Fruit fly (Drosophila melanogaster): ENCODE measurements around the gene Nipsnap.
A peak's percentile ranks its signal among the peaks of the same experiment; 100 is the strongest.

Gene Nipsnap

DNA sequence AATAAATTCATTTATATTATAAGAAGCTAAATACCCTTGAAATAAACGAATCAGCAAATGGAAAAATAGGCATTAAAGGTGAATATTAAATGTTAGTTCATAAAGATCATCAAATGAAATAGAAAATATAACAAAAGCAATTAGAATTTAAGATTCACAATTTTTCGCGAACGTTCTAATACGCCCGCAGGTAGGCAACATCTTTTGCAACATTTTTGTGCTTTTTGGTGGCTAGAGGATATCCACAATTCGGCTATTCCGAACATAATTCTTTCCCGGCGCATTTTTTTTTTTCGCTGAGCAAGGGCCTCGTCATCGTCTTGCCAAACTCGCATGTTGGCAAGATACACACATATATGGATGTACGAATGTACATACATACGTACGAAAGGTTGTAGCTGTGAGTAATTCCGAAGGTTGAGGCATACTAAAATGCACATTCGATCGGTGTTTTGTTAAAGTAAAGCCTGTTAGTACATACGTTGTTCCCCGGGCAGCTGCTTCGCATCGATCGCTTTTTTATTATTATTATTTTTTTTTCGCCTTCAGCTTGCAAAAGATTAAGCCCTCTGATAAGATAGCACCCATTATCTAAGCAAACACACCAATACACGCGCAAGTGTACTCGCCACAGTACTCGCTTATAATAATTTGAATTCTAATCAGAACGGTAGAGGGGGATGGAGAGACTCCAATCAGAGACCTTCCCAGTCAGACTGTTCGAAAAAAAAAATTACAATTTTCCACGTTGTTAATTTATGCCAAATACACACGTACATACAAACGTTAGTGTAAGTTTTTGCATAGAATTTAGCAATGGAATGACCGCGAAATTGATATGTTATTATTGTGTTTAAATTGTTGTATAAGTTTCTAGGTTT is 29.2 kb upstream of the Nipsnap start (continued):
- TF ChIP-seq sima (GFP tag; optimal IDR thresholded peaks at IDR 0.05) (no peak), Aef1 (GFP tag; IDR thresholded peaks at IDR 0.05) (peak; percentile 41; the same call in 2 of the 3 replicates), grau (tag; optimal IDR thresholded peaks at IDR 0.05) (peak; percentile 45), sob (GFP tag; IDR thresholded peaks at IDR 0.05) (0 out of 2 replicates have a peak, but pooled peaks have one; percentile 31), zfh2 (GFP tag; optimal IDR thresholded peaks at IDR 0.05) (peak; percentile 38), GATAe (GFP tag; conservative IDR thresholded peaks at IDR 0.05) (peak; percentile 24; the same call in 1 of the 2 replicates), pan (optimal IDR thresholded peaks at IDR 0.05) (no peak), pan (GFP tag; optimal IDR thresholded peaks at IDR 0.05 in 1 of 2, IDR thresholded peaks at IDR 0.05 in 1 of 2) (peak in 1 of 2 experiments; percentile 35), CG12391 (tag; optimal IDR thresholded peaks at IDR 0.05) (peak; percentile 1), fu2 (GFP tag; optimal IDR thresholded peaks at IDR 0.05) (peak; percentile 4), ham (GFP tag; IDR thresholded peaks at IDR 0.05) (no peak), grn (GFP tag; optimal IDR thresholded peaks at IDR 0.05) (peak; percentile 40), cg (GFP tag; optimal IDR thresholded peaks at IDR 0.05) (peak; percentile 6), CG11695 (GFP tag; IDR thresholded peaks at IDR 0.05) (0 out of 3 replicates have a peak, but pooled peaks have one; percentile 17), lbe (GFP tag; optimal IDR thresholded peaks at IDR 0.05) (peak; percentile 30), CG32532 (GFP tag; IDR thresholded peaks at IDR 0.05) (peak; percentile 42; the same call in 1 of the 2 replicates), corto (GFP tag; optimal IDR thresholded peaks at IDR 0.05) (no peak), stc (GFP tag; IDR thresholded peaks at IDR 0.05) (0 out of 2 replicates have a peak, but pooled peaks have one; percentile 11), CG15269 (tag; optimal IDR thresholded peaks at IDR 0.05) (peak; percentile 36), HHEX (GFP tag; optimal IDR thresholded peaks at IDR 0.05) (peak; percentile 4), dysf (GFP tag; IDR thresholded peaks at IDR 0.05) (peak; percentile 44; the same call in 1 of the 3 replicates), Jarid2 (GFP tag; optimal IDR thresholded peaks at IDR 0.05) (no peak), esg (GFP tag; conservative IDR thresholded peaks at IDR 0.05) (0 out of 2 replicates have a peak, but pooled peaks have one; percentile 19), CG2120 (GFP tag; optimal IDR thresholded peaks at IDR 0.05) (peak; percentile 64), slbo (GFP tag; IDR thresholded peaks at IDR 0.05) (peak; percentile 63), row (GFP tag; IDR thresholded peaks at IDR 0.05) (peak; percentile 66), CG10366 (GFP tag; IDR thresholded peaks at IDR 0.05) (peak; percentile 15; the same call in 1 of the 2 replicates)

DNA sequence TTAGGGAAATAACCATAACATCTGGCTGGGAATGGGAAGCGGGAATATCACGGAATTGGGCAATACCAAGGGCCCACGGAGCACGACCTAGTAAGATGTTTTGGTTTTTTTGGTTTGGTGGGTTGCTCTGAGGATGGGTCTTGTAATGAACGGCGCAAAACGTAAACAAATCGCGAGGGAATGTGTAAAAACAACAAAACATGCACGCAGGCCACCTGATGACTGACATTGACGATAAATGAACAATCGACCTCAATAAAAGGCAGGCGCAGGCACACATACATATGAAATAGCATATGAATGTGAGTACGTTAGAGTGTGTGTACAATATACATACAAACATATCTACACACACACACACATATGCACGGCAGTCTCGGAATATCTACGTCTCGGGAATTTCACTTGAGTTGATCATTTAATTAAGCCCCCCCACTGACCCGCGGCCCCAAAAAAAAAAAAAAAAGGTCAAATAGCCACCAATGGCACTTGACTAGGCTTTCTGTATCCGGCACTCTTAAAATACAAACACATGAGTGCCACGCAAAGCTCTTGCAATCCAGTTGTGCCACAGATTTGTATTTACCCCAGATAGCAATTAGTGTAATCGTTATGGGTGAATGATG is 27.5 kb upstream of the Nipsnap start:
- TF ChIP-seq Dref (GFP tag; IDR thresholded peaks at IDR 0.05) (no peak), BEAF-32 (GFP tag; optimal IDR thresholded peaks at IDR 0.05) (no peak), Oaz (GFP tag; IDR thresholded peaks at IDR 0.05) (no peak), Hand (GFP tag; optimal IDR thresholded peaks at IDR 0.05) (no peak), zf30C (GFP tag; optimal IDR thresholded peaks at IDR 0.05) (no peak), mirr (GFP tag; optimal IDR thresholded peaks at IDR 0.05) (peak; percentile 11), Gsc (GFP tag; IDR thresholded peaks at IDR 0.05) (no peak), CG30020 (tag; optimal IDR thresholded peaks at IDR 0.05) (no peak), CG2116 (GFP tag; optimal IDR thresholded peaks at IDR 0.05) (no peak), gt (GFP tag; IDR thresholded peaks at IDR 0.05) (no peak), lab (GFP tag; optimal IDR thresholded peaks at IDR 0.05) (peak; percentile 12), gfzf (GFP tag; optimal IDR thresholded peaks at IDR 0.05) (no peak), grau (tag; optimal IDR thresholded peaks at IDR 0.05) (no peak), CG9727 (GFP tag; optimal IDR thresholded peaks at IDR 0.05) (no peak), Six4 (GFP tag; optimal IDR thresholded peaks at IDR 0.05) (no peak), tap (tag; optimal IDR thresholded peaks at IDR 0.05) (no peak), sug (tag; optimal IDR thresholded peaks at IDR 0.05) (peak; percentile 21), CG32772 (GFP tag; IDR thresholded peaks at IDR 0.05) (peak; percentile 7; the same call in 1 of the 2 replicates), CG2678 (tag; optimal IDR thresholded peaks at IDR 0.05) (no peak), nerfin-1 (tag; optimal IDR thresholded peaks at IDR 0.05) (no peak), D19A (tag; optimal IDR thresholded peaks at IDR 0.05) (no peak), dimm (GFP tag; IDR thresholded peaks at IDR 0.05) (no peak)

Data from whole organism, embryonic.